Worm (Caenorhabditis elegans) whole organism, early embryonic: ENCODE results near the gene tgt-2.

Experiments
- B0310.2 ChIP-seq: sonication (generic microtip); optimal IDR thresholded peaks from 2 replicates; lab custom pipeline; 2016; ENCODE audit warnings: mild to moderate bottlenecking, missing genetic modification characterization, missing compliant biosample characterization
- ama-1 ChIP-seq: fragments of 150-350 bp; optimal IDR thresholded peaks from 2 replicates; lab custom pipeline; 2014
- ceh-13 ChIP-seq: fragments of 200-800 bp; sonication (Bioruptor generic); optimal IDR thresholded peaks from 2 replicates; lab custom pipeline; 2018; ENCODE audit warnings: mild to moderate bottlenecking, missing genetic modification characterization, missing compliant biosample characterization
- ets-7 ChIP-seq: sonication (generic microtip); optimal IDR thresholded peaks from 2 replicates; lab custom pipeline; 2016; ENCODE audit warnings: missing genotype, missing genetic modification characterization, missing compliant biosample characterization
- sea-1 ChIP-seq: fragments of 200-800 bp; sonication (Bioruptor generic); conservative IDR thresholded peaks from 2 replicates; pipeline ENCODE4 v1.3.6; 2022; ENCODE audit warnings: missing genetic modification characterization, missing compliant biosample characterization
- tra-4 ChIP-seq: sonication (generic microtip); optimal IDR thresholded peaks from 2 replicates; lab custom pipeline; 2017; ENCODE audit warnings: missing genetic modification characterization, missing compliant biosample characterization

DNA sequence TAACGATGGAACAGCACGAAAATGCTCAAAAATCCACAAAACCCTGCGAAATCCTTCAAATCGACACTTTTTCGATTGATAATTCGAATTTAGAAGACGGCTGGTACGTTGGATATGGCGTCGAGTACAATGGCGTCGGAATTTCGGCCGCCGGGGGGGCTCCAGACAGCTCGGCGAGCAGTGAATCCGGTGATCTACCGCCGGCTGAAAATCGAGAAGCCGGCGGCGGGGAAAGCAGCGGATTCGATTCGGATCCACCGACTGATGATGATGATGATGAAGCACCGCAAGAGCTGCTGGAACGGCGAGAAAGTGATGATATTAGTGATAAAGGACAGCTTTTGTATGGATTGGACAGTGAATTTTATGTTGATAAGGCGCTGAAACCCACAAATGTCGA is 7.2 kb upstream of the tgt-2 start:
- TF ChIP-seq ceh-13 (no peak), tra-4 (no peak), ets-7 (tag; lab: Kevin White, UChicago) (no peak), ama-1 (lab: Kevin White, UChicago) (no peak), sea-1 (GFP tag; lab: Robert Waterston, UW) (no peak), B0310.2 (no peak)
